Worm (Caenorhabditis elegans): ENCODE results near the gene W02B12.13.
A peak's percentile ranks its signal among the peaks of the same experiment; 100 is the strongest.

The W02B12.13 gene

ce11 chrII:11453025-11453424, 8.0 kb downstream of the W02B12.13 start, which contains the start of gene rsp-1 (continued):
- TF ChIP-seq atf-7 (tag; optimal IDR thresholded peaks at IDR 0.05) (peak; percentile 66), dox-1 (GFP tag; IDR thresholded peaks at IDR 0.05) (peak; percentile 95), F57C9.4 (tag; optimal IDR thresholded peaks at IDR 0.05) (no peak), cebp-1 (GFP tag; IDR thresholded peaks at IDR 0.05) (peak; percentile 52), cebp-1 (tag; optimal IDR thresholded peaks at IDR 0.05) (peak; percentile 89), snpc-4 (GFP tag; optimal IDR thresholded peaks at IDR 0.05) (no peak), snpc-4 (tag; optimal IDR thresholded peaks at IDR 0.05) (peak; percentile 73 to 82 (median 80)), rcor-1 (GFP tag; IDR thresholded peaks at IDR 0.05) (peak; percentile 88), B0019.2 (GFP tag; conservative IDR thresholded peaks at IDR 0.05) (peak; percentile 67; the same call in 1 of the 2 replicates), let-607 (tag; optimal IDR thresholded peaks at IDR 0.05) (peak; percentile 54 to 73), egrh-3 (GFP tag; IDR thresholded peaks at IDR 0.05) (no peak), somi-1 (GFP tag; optimal IDR thresholded peaks at IDR 0.05) (peak; percentile 21), die-1 (tag; optimal IDR thresholded peaks at IDR 0.05) (peak; percentile 11), athp-1 (tag; optimal IDR thresholded peaks at IDR 0.05) (peak; percentile 82), lin-40 (tag; optimal IDR thresholded peaks at IDR 0.05) (peak; percentile 88), efl-1 (GFP tag; optimal IDR thresholded peaks at IDR 0.05) (peak; percentile 60), ztf-3 (GFP tag; optimal IDR thresholded peaks at IDR 0.05) (no peak), lin-54 (GFP tag; optimal IDR thresholded peaks at IDR 0.05) (peak; percentile 93), hlh-26 (GFP tag; conservative IDR thresholded peaks at IDR 0.05) (no peak), lag-1 (GFP tag; IDR thresholded peaks at IDR 0.05) (0 out of 2 replicates have a peak, but pooled peaks have one; percentile 48), mel-28 (tag; optimal IDR thresholded peaks at IDR 0.05; ENCODE audit: borderline replicate concordance) (no peak), chd-7 (tag; optimal IDR thresholded peaks at IDR 0.05) (peak; percentile 64), attf-3 (GFP tag; conservative IDR thresholded peaks at IDR 0.05) (peak; percentile 79), pha-4 (tag; optimal IDR thresholded peaks at IDR 0.05) (no peak), hsf-1 (GFP tag; IDR thresholded peaks at IDR 0.05) (peak; percentile 12; the same call in 1 of the 2 replicates), akir-1 (GFP tag; optimal IDR thresholded peaks at IDR 0.05) (no peak), Y53G8AR.9 (GFP tag; conservative IDR thresholded peaks at IDR 0.05) (peak; percentile 93), nfya-1 (tag; optimal IDR thresholded peaks at IDR 0.05; ENCODE audit: borderline replicate concordance, insufficient read depth) (no peak), unc-62 (GFP tag; optimal IDR thresholded peaks at IDR 0.05) (no peak), B0261.1 (tag; optimal IDR thresholded peaks at IDR 0.05) (peak; percentile 12), F23B12.7 (tag; optimal IDR thresholded peaks at IDR 0.05; ENCODE audit: insufficient read depth) (peak; percentile 85), ekl-4 (GFP tag; IDR thresholded peaks at IDR 0.05) (peak; percentile 94), K11D2.4 (GFP tag; IDR thresholded peaks at IDR 0.05) (peak; percentile 88), zim-3 (tag; optimal IDR thresholded peaks at IDR 0.05) (no peak), rec-8 (tag; optimal IDR thresholded peaks at IDR 0.05) (no peak), mxl-1 (tag; optimal IDR thresholded peaks at IDR 0.05) (no peak), tbx-9 (tag; optimal IDR thresholded peaks at IDR 0.05; ENCODE audit: borderline replicate concordance) (no peak), F10E7.11 (tag; optimal IDR thresholded peaks at IDR 0.05) (no peak), F39B2.1 (GFP tag; IDR thresholded peaks at IDR 0.05) (no peak), Y79H2A.3 (GFP tag; conservative IDR thresholded peaks at IDR 0.05) (no peak), F22D6.2 (tag; optimal IDR thresholded peaks at IDR 0.05) (peak; percentile 27), hmg-20 (GFP tag; IDR thresholded peaks at IDR 0.05) (no peak), ccch-3 (GFP tag; optimal IDR thresholded peaks at IDR 0.05) (no peak), ztf-28 (GFP tag; IDR thresholded peaks at IDR 0.05) (0 out of 2 replicates have a peak, but pooled peaks have one; percentile 49), madf-8 (GFP tag; conservative IDR thresholded peaks at IDR 0.05) (peak; percentile 57), bed-2 (GFP tag; IDR thresholded peaks at IDR 0.05) (no peak), let-526 (GFP tag; IDR thresholded peaks at IDR 0.05) (peak; percentile 79), zfh-2 (GFP tag; conservative IDR thresholded peaks at IDR 0.05) (peak; percentile 74)

Data from whole organism, young adult.